Worm (Caenorhabditis elegans) whole organism, young adult: Measurements from ENCODE around the gene F35A5.8.

Experiments
- F39B2.1 ChIP-seq: fragments of 200-800 bp; sonication (Bioruptor generic); IDR thresholded peaks from 2 replicates; pipeline ENCODE4 v1.3.6; 2022; ENCODE audit warnings: missing genetic modification reagents, missing genetic modification characterization, missing compliant biosample characterization
- F55B11.4 ChIP-seq: sonication (generic microtip); optimal IDR thresholded peaks from 2 replicates; lab custom pipeline; 2016; ENCODE audit warnings: missing compliant biosample characterization, missing genetic modification characterization, borderline replicate concordance; ENCODE audit not compliant: insufficient read depth
- Y53F4B.3 ChIP-seq: fragments of 200-800 bp; sonication (Bioruptor generic); IDR thresholded peaks from 2 replicates; pipeline ENCODE4 v1.3.6; 2022; ENCODE audit warnings: missing genetic modification reagents, missing genetic modification characterization, missing compliant biosample characterization
- akir-1 ChIP-seq: fragments of 200-800 bp; sonication (Bioruptor generic); optimal IDR thresholded peaks from 2 replicates; lab custom pipeline; 2018; ENCODE audit warnings: mild to moderate bottlenecking, missing genetic modification characterization, moderate library complexity, missing compliant biosample characterization
- ama-1 ChIP-seq, 3 experiments: fragments of 150-350 bp in 1 of 3; sonication (generic microtip) in 2 of 3; optimal IDR thresholded peaks; 2 replicates each; lab custom pipeline; 2014 to 2018; ENCODE audit warnings: missing biosample characterization in 2 of 3, missing genetic modification characterization in 2 of 3, missing genetic modification reagents in 2 of 3
- dpl-1 ChIP-seq: fragments of 150-350 bp; optimal IDR thresholded peaks from 2 replicates; lab custom pipeline; 2014; ENCODE audit warnings: missing biosample characterization, missing genetic modification reagents, missing genetic modification characterization
- mel-28 ChIP-seq: sonication (generic microtip); optimal IDR thresholded peaks from 2 replicates; lab custom pipeline; 2016; ENCODE audit warnings: borderline replicate concordance, mild to moderate bottlenecking, missing genetic modification characterization, missing compliant biosample characterization
- mes-4 ChIP-seq: sonication (generic microtip); optimal IDR thresholded peaks from 2 replicates; lab custom pipeline; 2016; ENCODE audit warnings: missing genotype, missing genetic modification characterization, missing compliant biosample characterization

DNA sequence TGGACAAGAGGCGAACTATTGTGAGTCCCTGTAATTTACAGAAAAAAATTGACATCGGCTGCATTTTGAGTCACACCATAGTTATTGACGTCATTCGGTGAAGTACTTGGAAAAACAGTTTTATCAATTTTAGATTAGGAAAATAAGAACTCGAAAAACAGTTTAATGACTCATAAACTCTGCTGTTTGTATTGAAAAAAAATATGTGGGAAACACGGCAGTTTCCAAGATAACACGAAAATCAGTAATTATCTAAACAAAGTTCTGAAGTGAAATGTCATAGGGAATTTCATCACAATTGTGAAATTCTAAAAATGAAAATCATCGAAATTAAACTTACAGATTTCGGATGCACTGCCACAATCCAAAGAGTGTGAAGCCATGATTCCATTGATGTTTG lies 11.6 kb upstream of the F35A5.8 start:
- TF ChIP-seq F39B2.1 (GFP tag; lab: Robert Waterston, UW) = no peak
- TF ChIP-seq ama-1 (optimal IDR thresholded peaks at IDR 0.05; lab: Kevin White, UChicago) = no peak
- no peak for TF ChIP-seq ama-1 (GFP tag; optimal IDR thresholded peaks at IDR 0.05; lab: Kevin White, UChicago)
- TF ChIP-seq F55B11.4 (tag; lab: Kevin White, UChicago) = no peak
- TF ChIP-seq akir-1 (GFP tag; lab: Kevin White, UChicago) = no peak
- TF ChIP-seq mel-28 (tag; lab: Kevin White, UChicago) = no peak
- no peak for TF ChIP-seq dpl-1 (GFP tag; lab: Kevin White, UChicago)
- no peak for TF ChIP-seq Y53F4B.3 (GFP tag; lab: Robert Waterston, UW)
- no peak for TF ChIP-seq mes-4 (tag; lab: Kevin White, UChicago)
